Worm (Caenorhabditis elegans) whole organism, L2 larva: ENCODE results near the gene ubh-4.

ENCODE experiments used
- C34F6.9 ChIP-seq: fragments of 150-350 bp; optimal IDR thresholded peaks from 2 replicates; lab custom pipeline; 2014; ENCODE audit warnings: missing biosample characterization, missing genetic modification characterization
- ZK546.5 ChIP-seq: sonication (generic microtip); optimal IDR thresholded peaks from 2 replicates; lab custom pipeline; 2017; ENCODE audit warnings: missing biosample characterization, missing genetic modification characterization
- ceh-16 ChIP-seq: fragments of 150-350 bp; optimal IDR thresholded peaks from 2 replicates; lab custom pipeline; 2014; ENCODE audit warnings: missing biosample characterization, missing genetic modification characterization
- elt-1 ChIP-seq: fragments of 150-350 bp; optimal IDR thresholded peaks from 2 replicates; lab custom pipeline; 2014; ENCODE audit warnings: missing biosample characterization, missing genetic modification characterization
- elt-3 ChIP-seq: sonication (generic microtip); optimal IDR thresholded peaks from 2 replicates; lab custom pipeline; 2017; ENCODE audit warnings: missing biosample characterization, missing genetic modification characterization
- lin-13 ChIP-seq: fragments of 150-350 bp; optimal IDR thresholded peaks from 2 replicates; lab custom pipeline; 2014; ENCODE audit warnings: missing biosample characterization, missing genetic modification reagents, missing genetic modification characterization
- mab-5 ChIP-seq: fragments of 150-350 bp; optimal IDR thresholded peaks from 2 replicates; lab custom pipeline; 2014; ENCODE audit warnings: missing biosample characterization, missing genetic modification characterization
- nhr-11 ChIP-seq: fragments of 150-350 bp; optimal IDR thresholded peaks from 2 replicates; lab custom pipeline; 2014; ENCODE audit warnings: missing biosample characterization, missing genetic modification characterization

Gene ubh-4

ce11 chrII:7990192-7990591 lies 49.2 kb downstream of the ubh-4 start:
- no peak for TF ChIP-seq lin-13 (GFP tag; lab: Kevin White, UChicago)
- TF ChIP-seq ceh-16 (tag; lab: Kevin White, UChicago): no peak
- no peak for TF ChIP-seq elt-1
- TF ChIP-seq nhr-11 (tag; lab: Kevin White, UChicago): no peak
- no peak for TF ChIP-seq elt-3 (tag; lab: Kevin White, UChicago)
- no peak for TF ChIP-seq mab-5 (tag; lab: Kevin White, UChicago)
- TF ChIP-seq C34F6.9 (tag; lab: Kevin White, UChicago): no peak
- no peak for TF ChIP-seq ZK546.5 (tag; lab: Kevin White, UChicago)
- TF ChIP-seq, all 48 proteins: peak for 0
